Fruit fly (Drosophila melanogaster) Kc167 (cell line): ENCODE results near the gene CCAP-R.

Source experiments
- Myc ChIP-seq: fragments of >200 bp; optimal IDR thresholded peaks from 2 replicates; lab custom pipeline; 2017; ENCODE audit warnings: missing external identifiers
- Sin3A ChIP-seq: fragments of >200 bp; optimal IDR thresholded peaks from 2 replicates; lab custom pipeline; 2018; ENCODE audit warnings: missing external identifiers
- h ChIP-seq: fragments of >200 bp; optimal IDR thresholded peaks from 3 replicates; lab custom pipeline; 2018; ENCODE audit warnings: missing external identifiers

- no peak for TF ChIP-seq Sin3A (lab: Kevin White, UChicago)
- no peak for TF ChIP-seq h (lab: Kevin White, UChicago)
- no peak for TF ChIP-seq Myc (lab: Kevin White, UChicago)
These were observed 72.2 kb downstream of the CCAP-R start for dm6 chr3R:25883877-25884276.
